Fruit fly (Drosophila melanogaster): Measurements from ENCODE around the gene nop5.

DNA sequence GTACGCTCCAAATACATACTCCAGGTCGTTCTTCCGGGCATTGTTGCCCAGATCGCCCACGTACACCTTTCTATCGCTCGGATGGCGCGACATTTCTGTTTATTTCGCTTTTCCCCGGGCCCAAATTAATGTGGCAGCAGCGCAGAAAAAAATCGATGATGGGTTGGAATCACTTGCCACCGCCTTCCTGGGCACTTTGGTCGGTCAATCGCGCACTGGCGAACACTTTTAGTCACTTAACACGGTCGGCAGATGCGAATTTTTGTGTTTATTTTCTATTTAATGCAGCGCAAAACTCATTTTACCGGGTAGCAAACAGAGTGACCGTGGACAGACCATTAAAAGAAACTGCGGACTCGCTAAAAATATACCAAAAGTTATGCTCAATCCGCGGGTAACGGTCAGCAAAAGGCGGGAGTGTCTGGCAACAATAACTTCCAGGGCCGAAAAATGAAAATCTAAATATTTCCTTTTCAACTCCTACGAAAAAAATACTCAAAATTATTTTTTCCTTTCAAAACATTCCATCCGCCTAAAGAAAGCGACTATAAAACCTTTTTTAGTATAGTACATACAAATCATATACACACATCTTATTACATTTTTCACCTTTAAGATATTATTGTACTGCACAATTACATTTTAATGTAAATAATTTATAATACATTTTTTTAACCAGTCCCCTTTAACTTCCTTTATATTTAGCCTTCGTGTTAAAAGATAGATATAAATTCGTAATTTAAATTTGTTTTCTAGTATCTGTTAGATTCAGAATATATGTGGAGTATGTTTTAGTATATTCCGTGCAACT, 1.5 kb upstream of the nop5 start, which contains the start of gene x16:
- TF ChIP-seq cyc (GFP tag; optimal IDR thresholded peaks at IDR 0.05) (no peak), CG8632 (GFP tag; optimal IDR thresholded peaks at IDR 0.05) (no peak), OdsH (GFP tag; optimal IDR thresholded peaks at IDR 0.05) (no peak), Blimp-1 (GFP tag; optimal IDR thresholded peaks at IDR 0.05) (no peak), CG6792 (GFP tag; optimal IDR thresholded peaks at IDR 0.05) (no peak), salr (GFP tag; optimal IDR thresholded peaks at IDR 0.05) (no peak), CG3032 (tag; optimal IDR thresholded peaks at IDR 0.05) (no peak), net (GFP tag; optimal IDR thresholded peaks at IDR 0.05) (no peak)

Measured in whole organism, prepupa.